Worm (Caenorhabditis elegans): ENCODE results near the gene cpg-7.

The cpg-7 gene

ce11 chrII:14138849-14139419 lies 29.9 kb upstream of the cpg-7 start:
- 0 out of 2 replicates have a peak, but pooled peaks have one; percentile 7 for TF ChIP-seq dox-1 (GFP tag; IDR thresholded peaks at IDR 0.05)
- TF ChIP-seq dpff-1 (tag; optimal IDR thresholded peaks at IDR 0.05) = no peak
- peak; percentile 55; the same call in 1 of the 2 replicates for TF ChIP-seq egrh-3 (GFP tag; IDR thresholded peaks at IDR 0.05)
- no peak for TF ChIP-seq tbx-9 (tag; optimal IDR thresholded peaks at IDR 0.05; ENCODE audit: borderline replicate concordance)
- TF ChIP-seq ztf-6 (GFP tag; IDR thresholded peaks at IDR 0.05) = no peak
- peak; percentile 73 for TF ChIP-seq zfh-2 (GFP tag; conservative IDR thresholded peaks at IDR 0.05)

ce11 chrII:14137538-14137937 lies 28.5 kb upstream of the cpg-7 start, which contains the start of gene K09E4.1:
TSS of gene K09E4.1 (plus strand) at chrII:14137838.
- TF ChIP-seq egl-18 (GFP tag; IDR thresholded peaks at IDR 0.05) (no peak), xnd-1 (tag; optimal IDR thresholded peaks at IDR 0.05) (no peak), ets-4 (GFP tag; optimal IDR thresholded peaks at IDR 0.05) (no peak), madf-3 (GFP tag; IDR thresholded peaks at IDR 0.05) (no peak), ceh-40 (GFP tag; IDR thresholded peaks at IDR 0.05) (no peak), ama-1 (optimal IDR thresholded peaks at IDR 0.05) (no peak), ama-1 (GFP tag; optimal IDR thresholded peaks at IDR 0.05) (no peak), lin-35 (GFP tag; optimal IDR thresholded peaks at IDR 0.05) (no peak), ceh-100 (GFP tag; IDR thresholded peaks at IDR 0.05) (no peak), F55B11.4 (tag; optimal IDR thresholded peaks at IDR 0.05; ENCODE audit: borderline replicate concordance, insufficient read depth) (no peak), attf-5 (GFP tag; optimal IDR thresholded peaks at IDR 0.05) (no peak), F39B2.1 (GFP tag; IDR thresholded peaks at IDR 0.05) (no peak), let-526 (GFP tag; IDR thresholded peaks at IDR 0.05) (no peak), lin-40 (tag; optimal IDR thresholded peaks at IDR 0.05) (no peak), lin-54 (GFP tag; optimal IDR thresholded peaks at IDR 0.05) (no peak), nhr-90 (tag; optimal IDR thresholded peaks at IDR 0.05) (no peak), F57A8.1 (GFP tag; optimal IDR thresholded peaks at IDR 0.05) (no peak), ztf-18 (tag; optimal IDR thresholded peaks at IDR 0.05) (no peak), hrde-1 (tag; optimal IDR thresholded peaks at IDR 0.05; ENCODE audit: borderline replicate concordance) (no peak), lsl-1 (GFP tag; optimal IDR thresholded peaks at IDR 0.05) (no peak)

- TF ChIP-seq pha-4 (tag; optimal IDR thresholded peaks at IDR 0.05) (no peak), egrh-3 (GFP tag; IDR thresholded peaks at IDR 0.05) (peak; percentile 24; the same call in 1 of the 2 replicates), zfh-2 (GFP tag; conservative IDR thresholded peaks at IDR 0.05) (peak; percentile 68)
These were observed 27.3 kb upstream of the cpg-7 start for ce11 chrII:14136302-14136701.

- no peak for TF ChIP-seq nhr-27 (tag; optimal IDR thresholded peaks at IDR 0.05)
- TF ChIP-seq die-1 (tag; optimal IDR thresholded peaks at IDR 0.05) = no peak
- no peak for TF ChIP-seq nhr-179 (tag; optimal IDR thresholded peaks at IDR 0.05)
- no peak for TF ChIP-seq F57A8.1 (GFP tag; optimal IDR thresholded peaks at IDR 0.05)
- TF ChIP-seq chd-7 (tag; optimal IDR thresholded peaks at IDR 0.05) = no peak
- no peak for TF ChIP-seq lin-26 (GFP tag; IDR thresholded peaks at IDR 0.05)
- no peak for TF ChIP-seq egrh-3 (GFP tag; IDR thresholded peaks at IDR 0.05)
- no peak for TF ChIP-seq egl-44 (GFP tag; IDR thresholded peaks at IDR 0.05)
- TF ChIP-seq lag-1 (GFP tag; IDR thresholded peaks at IDR 0.05) = no peak
- TF ChIP-seq ceh-79 (tag; optimal IDR thresholded peaks at IDR 0.05) = no peak
- no peak for TF ChIP-seq ztf-22 (GFP tag; optimal IDR thresholded peaks at IDR 0.05)
- no peak for TF ChIP-seq ZK185.1 (tag; optimal IDR thresholded peaks at IDR 0.05; ENCODE audit: poor library complexity, severe bottlenecking)
- no peak for TF ChIP-seq attf-6 (GFP tag; IDR thresholded peaks at IDR 0.05)
- TF ChIP-seq ccch-3 (GFP tag; optimal IDR thresholded peaks at IDR 0.05) = no peak
- TF ChIP-seq F55B11.4 (tag; optimal IDR thresholded peaks at IDR 0.05; ENCODE audit: borderline replicate concordance, insufficient read depth) = no peak
- TF ChIP-seq let-526 (GFP tag; IDR thresholded peaks at IDR 0.05) = no peak
- TF ChIP-seq tbp1 (GFP tag; optimal IDR thresholded peaks at IDR 0.05) = no peak
- no peak for TF ChIP-seq lsy-27 (tag; optimal IDR thresholded peaks at IDR 0.05; ENCODE audit: borderline replicate concordance, insufficient read depth)
These were observed 23.7 kb upstream of the cpg-7 start, which contains the start of gene algn-3 for ce11 chrII:14132733-14133132. TSS of gene algn-3 (minus strand) at chrII:14132833.

Measured in whole organism, young adult.